Fruit fly (Drosophila melanogaster): ENCODE results near the gene CG31076.
A peak's percentile ranks its signal among the peaks of the same experiment; 100 is the strongest.

Gene CG31076

dm6 chr3R:26955527-26955926 lies 34.1 kb downstream of the CG31076 start:
- no peak for TF ChIP-seq CG34406 (GFP tag; optimal IDR thresholded peaks at IDR 0.05)
- no peak for TF ChIP-seq cyc (GFP tag; optimal IDR thresholded peaks at IDR 0.05)
- no peak for TF ChIP-seq CG6163 (GFP tag; IDR thresholded peaks at IDR 0.05)
- TF ChIP-seq lz (GFP tag; optimal IDR thresholded peaks at IDR 0.05): no peak
- no peak for TF ChIP-seq CG8319 (GFP tag; optimal IDR thresholded peaks at IDR 0.05)
- TF ChIP-seq svp (GFP tag): peak; percentile 55

dm6 chr3R:26954020-26954672 lies 35.5 kb downstream of the CG31076 start:
- peak; percentile 87 for TF ChIP-seq CG6854 (GFP tag; optimal IDR thresholded peaks at IDR 0.05)
- TF ChIP-seq spab (GFP tag; optimal IDR thresholded peaks at IDR 0.05): peak; percentile 89
- peak; percentile 76 for TF ChIP-seq vri (GFP tag; optimal IDR thresholded peaks at IDR 0.05)
- TF ChIP-seq CG3032 (tag; optimal IDR thresholded peaks at IDR 0.05): peak; percentile 95
- TF ChIP-seq Hr38 (GFP tag; optimal IDR thresholded peaks at IDR 0.05): no peak
- peak; percentile 98 for TF ChIP-seq CG15336 (GFP tag; IDR thresholded peaks at IDR 0.05)
- peak; percentile 91 for TF ChIP-seq Sox102F (GFP tag; optimal IDR thresholded peaks at IDR 0.05)
- peak; percentile 92 for TF ChIP-seq CG3919 (GFP tag; optimal IDR thresholded peaks at IDR 0.05)
- TF ChIP-seq CG11294 (GFP tag; IDR thresholded peaks at IDR 0.05): peak; percentile 83
- peak; percentile 63 for TF ChIP-seq CG31627 (GFP tag; optimal IDR thresholded peaks at IDR 0.05)
- peak; percentile 85 for TF ChIP-seq CG1621 (tag; optimal IDR thresholded peaks at IDR 0.05)
- peak; percentile 91 for TF ChIP-seq svp (GFP tag)
- peak; percentile 91 for TF ChIP-seq CG16779 (tag; optimal IDR thresholded peaks at IDR 0.05)
- TF ChIP-seq esn (GFP tag; optimal IDR thresholded peaks at IDR 0.05): peak; percentile 85
- peak; percentile 98 for TF ChIP-seq CG8119 (GFP tag; IDR thresholded peaks at IDR 0.05)
- TF ChIP-seq Eip75B (GFP tag; optimal IDR thresholded peaks at IDR 0.05): peak; percentile 47
- peak; percentile 93 for TF ChIP-seq CG10669 (GFP tag; optimal IDR thresholded peaks at IDR 0.05)
- peak; percentile 77 for TF ChIP-seq topi (GFP tag; optimal IDR thresholded peaks at IDR 0.05)
- peak; percentile 96 for TF ChIP-seq CG34406 (GFP tag; optimal IDR thresholded peaks at IDR 0.05)
- peak; percentile 68 to 89 for TF ChIP-seq salr (GFP tag; optimal IDR thresholded peaks at IDR 0.05)
- peak; percentile 86 for TF ChIP-seq CG6792 (GFP tag; optimal IDR thresholded peaks at IDR 0.05)
- peak; percentile 58 for TF ChIP-seq fd85E (GFP tag; optimal IDR thresholded peaks at IDR 0.05)
- TF ChIP-seq Ets21C (GFP tag; optimal IDR thresholded peaks at IDR 0.05): peak; percentile 40
- peak; percentile 82 for TF ChIP-seq Sox15 (GFP tag; optimal IDR thresholded peaks at IDR 0.05)
- peak; percentile 81 for TF ChIP-seq CG6808 (GFP tag; optimal IDR thresholded peaks at IDR 0.05)
- peak; percentile 72 for TF ChIP-seq Sox14 (GFP tag; optimal IDR thresholded peaks at IDR 0.05)
- TF ChIP-seq CG10631 (GFP tag; optimal IDR thresholded peaks at IDR 0.05): peak; percentile 90
- peak; percentile 95 for TF ChIP-seq dsx (GFP tag; optimal IDR thresholded peaks at IDR 0.05; ENCODE audit: poor library complexity, severe bottlenecking)
- TF ChIP-seq Gug (GFP tag; IDR thresholded peaks at IDR 0.05): peak; percentile 89
- peak; percentile 75 for TF ChIP-seq Met (GFP tag; optimal IDR thresholded peaks at IDR 0.05)
- TF ChIP-seq CG32006 (GFP tag; optimal IDR thresholded peaks at IDR 0.05): peak; percentile 90
- TF ChIP-seq CG9139 (GFP tag; optimal IDR thresholded peaks at IDR 0.05): peak; percentile 95
- TF ChIP-seq net (GFP tag; optimal IDR thresholded peaks at IDR 0.05): peak; percentile 84
- TF ChIP-seq Eip93F (GFP tag; optimal IDR thresholded peaks at IDR 0.05): peak; percentile 87
- peak; percentile 73 for TF ChIP-seq fkh (GFP tag; optimal IDR thresholded peaks at IDR 0.05)
- peak; percentile 92 for TF ChIP-seq CG6276 (GFP tag; optimal IDR thresholded peaks at IDR 0.05)
- peak; percentile 72 for TF ChIP-seq cyc (GFP tag; optimal IDR thresholded peaks at IDR 0.05)
- TF ChIP-seq CG6163 (GFP tag; IDR thresholded peaks at IDR 0.05): peak; percentile 97
- TF ChIP-seq eg (GFP tag; IDR thresholded peaks at IDR 0.05): peak; percentile 98
- TF ChIP-seq Ets96B (tag; optimal IDR thresholded peaks at IDR 0.05): peak; percentile 97
- peak; percentile 71 for TF ChIP-seq Hr4 (GFP tag; optimal IDR thresholded peaks at IDR 0.05)
- peak; percentile 96 for TF ChIP-seq CG8632 (GFP tag; optimal IDR thresholded peaks at IDR 0.05)
- peak; percentile 94 for TF ChIP-seq achi (GFP tag; optimal IDR thresholded peaks at IDR 0.05)
- TF ChIP-seq Hr39 (GFP tag; optimal IDR thresholded peaks at IDR 0.05): peak; percentile 68
- TF ChIP-seq OdsH (GFP tag; optimal IDR thresholded peaks at IDR 0.05): peak; percentile 89
- TF ChIP-seq acj6 (GFP tag; optimal IDR thresholded peaks at IDR 0.05): peak; percentile 89
- peak; percentile 76 for TF ChIP-seq pdm3 (GFP tag; optimal IDR thresholded peaks at IDR 0.05)
- TF ChIP-seq lz (GFP tag; optimal IDR thresholded peaks at IDR 0.05): peak; percentile 55
